ENCODE assay signal across 1 fruit fly cellular context in genomic region chr3L:7360324-7360852, dm6.
A peak's percentile ranks its signal among the peaks of the same experiment; 100 is the strongest.
TF ChIP-seq lines count a peak whose summit lies in the region.

TSS of gene Sec63 (plus strand) at chr3L:7360561.

TF ChIP-seq in whole organism, embryonic, 481 proteins besides CTCF, POLR2A, EP300 and RAD21 (continued from another document and continues in another):
- TF ChIP-seq Fer1 (GFP tag; optimal IDR thresholded peaks at IDR 0.05; lab: Kevin White, UChicago) (peak; percentile 4), CrebB (tag; optimal IDR thresholded peaks at IDR 0.05; lab: Kevin White, UChicago) (no peak), Elba2 (GFP tag; optimal IDR thresholded peaks at IDR 0.05; lab: Kevin White, UChicago) (no peak), CG17361 (GFP tag; IDR thresholded peaks at IDR 0.05; lab: Robert Waterston, UW) (peak; percentile 37; the same call in 1 of the 3 replicates), CG1647 (GFP tag; optimal IDR thresholded peaks at IDR 0.05; lab: Kevin White, UChicago) (peak; percentile 17), tio (GFP tag; optimal IDR thresholded peaks at IDR 0.05; lab: Kevin White, UChicago) (no peak), sr (GFP tag; IDR thresholded peaks at IDR 0.05; lab: Robert Waterston, UW) (no peak), ro (GFP tag; IDR thresholded peaks at IDR 0.05; lab: Robert Waterston, UW) (no peak), CG6854 (GFP tag; optimal IDR thresholded peaks at IDR 0.05; lab: Kevin White, UChicago) (no peak), dimm (GFP tag; IDR thresholded peaks at IDR 0.05; lab: Robert Waterston, UW) (no peak), hbn (GFP tag; IDR thresholded peaks at IDR 0.05; lab: Robert Waterston, UW; ENCODE audit: partially characterized antibody) (peak; percentile 72), CG13424 (tag; optimal IDR thresholded peaks at IDR 0.05; lab: Kevin White, UChicago) (peak; percentile 68), B-H2 (GFP tag; optimal IDR thresholded peaks at IDR 0.05; lab: Kevin White, UChicago) (peak; percentile 43), Usf (GFP tag; optimal IDR thresholded peaks at IDR 0.05; lab: Kevin White, UChicago) (no peak), CG14441 (GFP tag; IDR thresholded peaks at IDR 0.05; lab: Robert Waterston, UW) (peak; percentile 64; the same call in 1 of the 2 replicates), ind (GFP tag; optimal IDR thresholded peaks at IDR 0.05; lab: Kevin White, UChicago) (peak; percentile 35), ac (GFP tag; optimal IDR thresholded peaks at IDR 0.05; lab: Kevin White, UChicago) (no peak), maf-S (GFP tag; optimal IDR thresholded peaks at IDR 0.05; lab: Kevin White, UChicago) (no peak), Deaf1 (tag; optimal IDR thresholded peaks at IDR 0.05; lab: Kevin White, UChicago) (no peak), CG12104 (GFP tag; optimal IDR thresholded peaks at IDR 0.05; lab: Kevin White, UChicago) (no peak), CG18619 (GFP tag; optimal IDR thresholded peaks at IDR 0.05; lab: Kevin White, UChicago) (peak; percentile 35), chif (GFP tag; optimal IDR thresholded peaks at IDR 0.05; lab: Kevin White, UChicago) (no peak), Poxn (GFP tag; IDR thresholded peaks at IDR 0.05; lab: Robert Waterston, UW) (no peak), CG7963 (GFP tag; IDR thresholded peaks at IDR 0.05; lab: Robert Waterston, UW; ENCODE audit: partially characterized antibody) (peak; percentile 93), Sin3A (optimal IDR thresholded peaks at IDR 0.05; lab: Kevin White, UChicago) (peak; percentile 59), phol (tag; optimal IDR thresholded peaks at IDR 0.05; lab: Kevin White, UChicago) (peak; percentile 82), Eip74EF (GFP tag; optimal IDR thresholded peaks at IDR 0.05; lab: Kevin White, UChicago) (no peak), sd (tag; optimal IDR thresholded peaks at IDR 0.05; lab: Kevin White, UChicago) (peak; percentile 19), CG13287 (GFP tag; IDR thresholded peaks at IDR 0.05; lab: Robert Waterston, UW; ENCODE audit: partially characterized antibody) (peak; percentile 89), fd96Cb (tag; optimal IDR thresholded peaks at IDR 0.05; lab: Kevin White, UChicago) (peak; percentile 7), Neu2 (GFP tag; optimal IDR thresholded peaks at IDR 0.05; lab: Kevin White, UChicago; ENCODE audit: borderline replicate concordance) (no peak), hth (optimal IDR thresholded peaks at IDR 0.05; lab: Kevin White, UChicago) (no peak), tgo (GFP tag; IDR thresholded peaks at IDR 0.05; lab: Robert Waterston, UW) (no peak; the same call in 1 of the 3 replicates), Fer2 (tag; optimal IDR thresholded peaks at IDR 0.05; lab: Kevin White, UChicago) (peak; percentile 26), Dip2 (GFP tag; IDR thresholded peaks at IDR 0.05; lab: Robert Waterston, UW) (no peak), CG12236 (GFP tag; optimal IDR thresholded peaks at IDR 0.05; lab: Kevin White, UChicago) (no peak), Dll (GFP tag; IDR thresholded peaks at IDR 0.05; lab: Robert Waterston, UW; ENCODE audit: partially characterized antibody) (peak; percentile 74), CG12071 (GFP tag; optimal IDR thresholded peaks at IDR 0.05; lab: Kevin White, UChicago) (no peak), CG1792 (GFP tag; optimal IDR thresholded peaks at IDR 0.05; lab: Kevin White, UChicago) (no peak), ato (GFP tag; IDR thresholded peaks at IDR 0.05; lab: Robert Waterston, UW; ENCODE audit: partially characterized antibody) (peak; percentile 54; the same call in 1 of the 2 replicates), trem (tag; optimal IDR thresholded peaks at IDR 0.05; lab: Kevin White, UChicago) (peak; percentile 65), CG18262 (tag; optimal IDR thresholded peaks at IDR 0.05; lab: Kevin White, UChicago) (peak; percentile 26), Xbp1 (GFP tag; optimal IDR thresholded peaks at IDR 0.05; lab: Kevin White, UChicago) (peak; percentile 67), chn (GFP tag; optimal IDR thresholded peaks at IDR 0.05; lab: Kevin White, UChicago) (peak; percentile 57), pho (GFP tag; optimal IDR thresholded peaks at IDR 0.05; lab: Kevin White, UChicago) (no peak), CG34224 (GFP tag; IDR thresholded peaks at IDR 0.05; lab: Robert Waterston, UW; ENCODE audit: partially characterized antibody) (peak; percentile 63), dm (GFP tag; optimal IDR thresholded peaks at IDR 0.05; lab: Kevin White, UChicago) (peak; percentile 72), vvl (GFP tag; IDR thresholded peaks at IDR 0.05; lab: Robert Waterston, UW) (peak; percentile 11; the same call in 1 of the 2 replicates), crol (GFP tag; IDR thresholded peaks at IDR 0.05; lab: Robert Waterston, UW) (peak; percentile 56), wdn (GFP tag; IDR thresholded peaks at IDR 0.05; lab: Robert Waterston, UW) (peak; percentile 25; the same call in 1 of the 2 replicates), gem (tag; optimal IDR thresholded peaks at IDR 0.05; lab: Kevin White, UChicago) (peak; percentile 71), CG1529 (GFP tag; optimal IDR thresholded peaks at IDR 0.05; lab: Kevin White, UChicago) (no peak), CG6654 (GFP tag; optimal IDR thresholded peaks at IDR 0.05; lab: Kevin White, UChicago) (no peak), Ets97D (GFP tag; optimal IDR thresholded peaks at IDR 0.05; lab: Kevin White, UChicago) (no peak), Hmx (GFP tag; optimal IDR thresholded peaks at IDR 0.05; lab: Kevin White, UChicago) (no peak), sna (GFP tag; IDR thresholded peaks at IDR 0.05; lab: Robert Waterston, UW; ENCODE audit: partially characterized antibody) (peak; percentile 78), D19B (GFP tag; optimal IDR thresholded peaks at IDR 0.05; lab: Kevin White, UChicago) (no peak), CG34376 (GFP tag; optimal IDR thresholded peaks at IDR 0.05; lab: Kevin White, UChicago) (no peak), B-H1 (GFP tag; IDR thresholded peaks at IDR 0.05; lab: Robert Waterston, UW) (no peak), HmgD (GFP tag; optimal IDR thresholded peaks at IDR 0.05; lab: Kevin White, UChicago) (peak; percentile 53), CG13624 (GFP tag; optimal IDR thresholded peaks at IDR 0.05; lab: Kevin White, UChicago) (peak; percentile 36), CG9932 (GFP tag; IDR thresholded peaks at IDR 0.05; lab: Robert Waterston, UW) (peak; percentile 78), zen (tag; optimal IDR thresholded peaks at IDR 0.05; lab: Kevin White, UChicago) (no peak), CG8478 (optimal IDR thresholded peaks at IDR 0.05; lab: Kevin White, UChicago) (no peak), CkIIα-i1 (GFP tag; IDR thresholded peaks at IDR 0.05; lab: Robert Waterston, UW) (no peak), CG14965 (GFP tag; optimal IDR thresholded peaks at IDR 0.05; lab: Kevin White, UChicago; ENCODE audit: borderline replicate concordance) (no peak), CG1602 (GFP tag; optimal IDR thresholded peaks at IDR 0.05; lab: Kevin White, UChicago) (no peak), crc (GFP tag; optimal IDR thresholded peaks at IDR 0.05; lab: Kevin White, UChicago) (no peak), tup (GFP tag; optimal IDR thresholded peaks at IDR 0.05; lab: Kevin White, UChicago) (no peak), dysf (GFP tag; IDR thresholded peaks at IDR 0.05; lab: Robert Waterston, UW) (no peak; the same call in 2 of the 3 replicates), Rfx (GFP tag; IDR thresholded peaks at IDR 0.05; lab: Robert Waterston, UW) (peak; percentile 80), gcm2 (GFP tag; optimal IDR thresholded peaks at IDR 0.05; lab: Kevin White, UChicago) (no peak), CG4404 (GFP tag; IDR thresholded peaks at IDR 0.05; lab: Robert Waterston, UW) (no peak), CG16863 (GFP tag; optimal IDR thresholded peaks at IDR 0.05; lab: Kevin White, UChicago) (no peak), CG1832 (GFP tag; optimal IDR thresholded peaks at IDR 0.05; lab: Kevin White, UChicago) (no peak), ems (GFP tag; optimal IDR thresholded peaks at IDR 0.05; lab: Kevin White, UChicago) (peak; percentile 24), CG3163 (GFP tag; optimal IDR thresholded peaks at IDR 0.05; lab: Kevin White, UChicago) (no peak), CG10321 (GFP tag; IDR thresholded peaks at IDR 0.05; lab: Robert Waterston, UW) (no peak), CG3281 (GFP tag; optimal IDR thresholded peaks at IDR 0.05; lab: Kevin White, UChicago) (peak; percentile 58), gro (GFP tag; optimal IDR thresholded peaks at IDR 0.05; lab: Kevin White, UChicago) (peak; percentile 76), Atf3 (GFP tag; optimal IDR thresholded peaks at IDR 0.05; lab: Kevin White, UChicago) (no peak), al (GFP tag; IDR thresholded peaks at IDR 0.05; lab: Robert Waterston, UW) (peak; percentile 62), fd3F (GFP tag; optimal IDR thresholded peaks at IDR 0.05; lab: Kevin White, UChicago) (no peak), Hr39 (optimal IDR thresholded peaks at IDR 0.05; lab: Kevin White, UChicago) (no peak), lmd (GFP tag; IDR thresholded peaks at IDR 0.05; lab: Robert Waterston, UW) (peak; percentile 56; the same call in 1 of the 2 replicates), CG33557 (GFP tag; optimal IDR thresholded peaks at IDR 0.05; lab: Kevin White, UChicago) (no peak), Max (GFP tag; optimal IDR thresholded peaks at IDR 0.05; lab: Kevin White, UChicago) (peak; percentile 58), ab (GFP tag; optimal IDR thresholded peaks at IDR 0.05; lab: Kevin White, UChicago) (no peak), CoRest (tag; optimal IDR thresholded peaks at IDR 0.05; lab: Kevin White, UChicago) (peak; percentile 34), ash1 (GFP tag; optimal IDR thresholded peaks at IDR 0.05; lab: Kevin White, UChicago) (no peak), az2 (GFP tag; optimal IDR thresholded peaks at IDR 0.05; lab: Kevin White, UChicago) (peak; percentile 47), nerfin-1 (tag; optimal IDR thresholded peaks at IDR 0.05; lab: Kevin White, UChicago) (peak; percentile 21), zfh1 (GFP tag; IDR thresholded peaks at IDR 0.05; lab: Robert Waterston, UW) (0 out of 3 replicates have a peak, but pooled peaks have one; percentile 40), Mad (GFP tag; optimal IDR thresholded peaks at IDR 0.05; lab: Kevin White, UChicago) (no peak), ttk (GFP tag; IDR thresholded peaks at IDR 0.05; lab: Robert Waterston, UW) (0 out of 2 replicates have a peak, but pooled peaks have one; percentile 29), CG7786 (GFP tag; optimal IDR thresholded peaks at IDR 0.05; lab: Kevin White, UChicago) (no peak), Tbp (GFP tag; optimal IDR thresholded peaks at IDR 0.05; lab: Kevin White, UChicago) (no peak), HmgZ (tag; optimal IDR thresholded peaks at IDR 0.05; lab: Kevin White, UChicago) (peak; percentile 8), CG3065 (GFP tag; optimal IDR thresholded peaks at IDR 0.05; lab: Kevin White, UChicago) (peak; percentile 52), CG17912 (GFP tag; optimal IDR thresholded peaks at IDR 0.05; lab: Kevin White, UChicago) (peak; percentile 28), grn (GFP tag; optimal IDR thresholded peaks at IDR 0.05; lab: Kevin White, UChicago) (peak; percentile 53), CG12942 (GFP tag; optimal IDR thresholded peaks at IDR 0.05; lab: Kevin White, UChicago) (peak; percentile 13), Ptx1 (GFP tag; IDR thresholded peaks at IDR 0.05; lab: Robert Waterston, UW) (peak; percentile 59), NC2α (GFP tag; optimal IDR thresholded peaks at IDR 0.05; lab: Kevin White, UChicago) (no peak), CG12219 (GFP tag; optimal IDR thresholded peaks at IDR 0.05; lab: Kevin White, UChicago) (no peak), gce (GFP tag; IDR thresholded peaks at IDR 0.05; lab: Robert Waterston, UW) (no peak; the same call in 1 of the 3 replicates), CG17568 (GFP tag; optimal IDR thresholded peaks at IDR 0.05; lab: Kevin White, UChicago) (no peak), Aef1 (GFP tag; IDR thresholded peaks at IDR 0.05; lab: Robert Waterston, UW) (no peak; the same call in 2 of the 3 replicates), bcd (GFP tag; optimal IDR thresholded peaks at IDR 0.05; lab: Kevin White, UChicago) (peak; percentile 33), Camta (GFP tag; optimal IDR thresholded peaks at IDR 0.05; lab: Kevin White, UChicago) (no peak), CG3838 (GFP tag; optimal IDR thresholded peaks at IDR 0.05; lab: Kevin White, UChicago) (peak; percentile 2), fru (optimal IDR thresholded peaks at IDR 0.05; lab: Kevin White, UChicago) (no peak), CG6791 (GFP tag; IDR thresholded peaks at IDR 0.05; lab: Robert Waterston, UW; ENCODE audit: partially characterized antibody) (peak; percentile 91), mld (GFP tag; IDR thresholded peaks at IDR 0.05; lab: Robert Waterston, UW; ENCODE audit: partially characterized antibody) (peak; percentile 87; the same call in 2 of the 3 replicates), Antp (GFP tag; optimal IDR thresholded peaks at IDR 0.05; lab: Kevin White, UChicago) (peak; percentile 35), HLH3B (GFP tag; IDR thresholded peaks at IDR 0.05; lab: Robert Waterston, UW) (peak; percentile 43; the same call in 1 of the 2 replicates), CG15269 (tag; optimal IDR thresholded peaks at IDR 0.05; lab: Kevin White, UChicago) (peak; percentile 16), CG5953 (GFP tag; IDR thresholded peaks at IDR 0.05; lab: Robert Waterston, UW) (no peak), vnd (GFP tag; IDR thresholded peaks at IDR 0.05; lab: Robert Waterston, UW; ENCODE audit: partially characterized antibody) (peak; percentile 78), crp (GFP tag; optimal IDR thresholded peaks at IDR 0.05; lab: Kevin White, UChicago) (peak in 1 of 2 experiments; percentile 74), CG8924 (tag; optimal IDR thresholded peaks at IDR 0.05; lab: Kevin White, UChicago) (peak; percentile 36), CG10267 (tag; optimal IDR thresholded peaks at IDR 0.05; lab: Kevin White, UChicago) (peak; percentile 19), gcm (GFP tag; optimal IDR thresholded peaks at IDR 0.05; lab: Kevin White, UChicago) (peak; percentile 3), kah (GFP tag; optimal IDR thresholded peaks at IDR 0.05; lab: Kevin White, UChicago) (no peak), CG16815 (GFP tag; optimal IDR thresholded peaks at IDR 0.05; lab: Kevin White, UChicago) (no peak), CG10431 (GFP tag; optimal IDR thresholded peaks at IDR 0.05; lab: Kevin White, UChicago) (no peak), Pdp1 (GFP tag; optimal IDR thresholded peaks at IDR 0.05; lab: Kevin White, UChicago) (peak; percentile 5 to 11), ci (GFP tag; IDR thresholded peaks at IDR 0.05; lab: Robert Waterston, UW) (no peak; the same call in 1 of the 3 replicates), p53 (GFP tag; optimal IDR thresholded peaks at IDR 0.05; lab: Kevin White, UChicago) (no peak), CG10147 (GFP tag; optimal IDR thresholded peaks at IDR 0.05; lab: Kevin White, UChicago) (no peak), eyg (GFP tag; optimal IDR thresholded peaks at IDR 0.05; lab: Kevin White, UChicago) (no peak), jing (GFP tag; optimal IDR thresholded peaks at IDR 0.05; lab: Kevin White, UChicago) (no peak)
